Fruit fly (Drosophila melanogaster): ENCODE results near the gene Tengl2.

Tengl2 gene

DNA sequence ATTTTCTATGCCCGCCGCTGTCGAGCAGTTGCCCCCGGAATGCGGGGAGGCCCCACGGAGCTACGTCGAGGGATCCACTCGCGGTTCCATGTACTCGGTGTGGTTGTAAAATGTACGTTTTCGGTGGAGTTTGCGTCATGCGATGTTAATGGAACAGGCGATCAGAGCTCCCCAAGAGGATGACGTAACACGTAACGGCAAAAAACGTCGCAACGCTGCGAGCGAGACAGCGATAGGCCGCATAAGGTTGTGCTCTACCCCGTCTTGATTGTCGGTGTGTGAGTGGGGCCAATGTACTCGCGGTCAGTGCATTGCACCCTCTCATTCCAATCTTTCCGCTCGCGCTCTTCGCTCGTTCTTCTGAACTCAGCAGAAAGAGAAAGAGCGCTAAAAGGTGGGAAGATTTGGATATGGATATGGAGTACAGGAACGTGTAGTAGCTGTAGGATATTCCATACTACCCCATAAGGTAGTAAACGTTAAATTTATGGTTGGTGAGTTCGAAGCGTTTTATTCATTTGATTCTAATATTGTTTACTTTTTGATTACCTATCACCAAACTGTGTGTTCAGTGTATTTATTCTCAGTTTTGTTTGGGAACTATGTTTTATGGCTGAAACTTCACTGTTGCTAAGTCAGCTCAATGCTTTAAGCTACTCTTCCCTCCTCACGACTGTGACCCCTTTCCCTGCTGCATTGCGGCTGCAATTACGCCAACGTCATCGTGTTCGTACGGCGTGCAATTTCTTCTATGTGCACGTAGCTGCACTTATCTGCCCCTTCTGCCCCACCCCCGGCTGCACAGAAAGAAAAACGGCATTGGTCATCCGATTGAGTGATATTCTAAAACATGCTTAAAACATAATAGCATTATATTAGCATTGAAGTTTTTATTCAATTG lies 38.8 kb downstream of the Tengl2 start (continued):
- peak; percentile 67 for TF ChIP-seq Ets65A (GFP tag)
- TF ChIP-seq ftz-f1 (GFP tag; optimal IDR thresholded peaks at IDR 0.05) = peak; percentile 94
- no peak for TF ChIP-seq ara (GFP tag; IDR thresholded peaks at IDR 0.05)
- TF ChIP-seq kah (GFP tag; optimal IDR thresholded peaks at IDR 0.05) = peak; percentile 12
- peak; percentile 19 for TF ChIP-seq Nf-YB (GFP tag; optimal IDR thresholded peaks at IDR 0.05)
- TF ChIP-seq BtbVII (GFP tag; optimal IDR thresholded peaks at IDR 0.05) = no peak
- TF ChIP-seq usp (GFP tag; optimal IDR thresholded peaks at IDR 0.05) = peak; percentile 31
- peak; percentile 33 for TF ChIP-seq lbe (GFP tag; optimal IDR thresholded peaks at IDR 0.05)
- peak; percentile 98 for TF ChIP-seq CG9437 (GFP tag; optimal IDR thresholded peaks at IDR 0.05)
- peak; percentile 4 for TF ChIP-seq CG6254 (GFP tag; optimal IDR thresholded peaks at IDR 0.05)
- peak; percentile 82 for TF ChIP-seq CG13894 (tag; optimal IDR thresholded peaks at IDR 0.05)
- peak; percentile 64 for TF ChIP-seq Nf-YC (tag; optimal IDR thresholded peaks at IDR 0.05)
- TF ChIP-seq Eip74EF (GFP tag; optimal IDR thresholded peaks at IDR 0.05) = peak in 1 of 2 experiments; percentile 10
- peak; percentile 48 for TF ChIP-seq CG3163 (GFP tag; optimal IDR thresholded peaks at IDR 0.05)
- TF ChIP-seq CG15514 (GFP tag; optimal IDR thresholded peaks at IDR 0.05) = no peak
- TF ChIP-seq HLHmδ (GFP tag; optimal IDR thresholded peaks at IDR 0.05) = peak; percentile 63
- TF ChIP-seq Neu2 (GFP tag; optimal IDR thresholded peaks at IDR 0.05; ENCODE audit: borderline replicate concordance) = no peak

DNA sequence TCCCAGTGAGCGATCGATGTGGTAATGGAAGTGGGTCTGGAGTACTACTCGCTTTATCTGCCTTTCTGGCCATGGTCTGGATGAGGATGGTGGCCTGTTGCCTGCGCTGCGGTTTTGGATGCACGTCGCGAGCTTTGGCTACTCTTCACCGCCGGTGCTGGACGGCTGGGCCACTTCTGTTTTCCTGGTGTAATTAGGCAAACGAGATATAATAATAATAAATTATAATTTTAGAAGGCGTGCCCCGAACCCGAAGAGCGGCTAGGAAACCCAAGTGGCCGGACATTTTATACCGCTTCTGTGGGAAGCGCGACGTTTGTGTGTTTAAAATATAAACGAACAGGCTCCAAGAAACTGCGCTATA lies 39.8 kb downstream of the Tengl2 start:
- TF ChIP-seq CG10565 (GFP tag; optimal IDR thresholded peaks at IDR 0.05) (no peak), fd102C (GFP tag; optimal IDR thresholded peaks at IDR 0.05) (no peak), corto (GFP tag; optimal IDR thresholded peaks at IDR 0.05) (peak; percentile 69), nom (GFP tag; optimal IDR thresholded peaks at IDR 0.05) (peak; percentile 42)

DNA sequence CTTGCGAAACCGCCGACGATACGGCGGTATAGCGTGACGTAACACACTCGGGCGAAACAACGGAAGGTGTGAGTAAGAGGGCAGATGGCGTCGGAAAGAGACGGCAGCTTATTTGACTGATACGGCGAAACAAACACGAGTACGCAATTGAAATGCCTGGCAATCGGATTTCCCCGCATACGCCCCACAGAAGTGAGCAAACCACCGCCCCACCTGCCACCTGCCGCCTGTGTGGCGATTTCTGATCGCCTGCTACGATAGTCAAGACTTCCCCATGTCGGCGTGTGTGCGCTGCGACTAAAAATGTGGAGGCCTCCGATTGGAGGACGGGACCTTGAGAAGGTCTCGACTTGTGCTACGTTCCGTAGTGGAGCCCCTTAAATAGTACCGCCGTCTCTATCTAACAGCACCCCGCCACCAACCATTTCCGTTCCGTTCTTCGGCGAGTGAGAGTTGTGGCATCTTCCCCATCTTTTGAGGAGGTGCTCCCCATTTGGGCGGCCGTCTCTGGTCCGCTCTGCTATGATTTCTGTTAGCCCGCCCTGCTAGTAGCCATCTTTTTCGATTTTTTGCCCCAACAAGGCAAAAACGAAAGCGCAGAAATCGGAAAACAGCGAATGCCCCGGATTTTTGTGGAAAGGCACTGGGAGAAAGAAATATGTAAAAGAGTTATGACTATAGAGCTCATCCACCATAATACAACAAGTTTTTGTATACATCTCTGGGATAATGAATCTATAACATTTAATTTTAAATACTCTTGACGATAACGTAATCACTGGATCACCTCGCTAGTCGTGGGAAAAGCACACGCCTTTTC lies 40.4 kb downstream of the Tengl2 start:
- TF ChIP-seq Dll (GFP tag; IDR thresholded peaks at IDR 0.05; ENCODE audit: partially characterized antibody) = no peak
- TF ChIP-seq tio (GFP tag; optimal IDR thresholded peaks at IDR 0.05) = peak; percentile 60
- TF ChIP-seq CkIIα-i1 (GFP tag; IDR thresholded peaks at IDR 0.05) = no peak
- no peak for TF ChIP-seq Bgb (GFP tag; IDR thresholded peaks at IDR 0.05; ENCODE audit: partially characterized antibody)
- TF ChIP-seq gsb-n (tag; optimal IDR thresholded peaks at IDR 0.05) = peak; percentile 86
- TF ChIP-seq crp (GFP tag; optimal IDR thresholded peaks at IDR 0.05) = peak in 1 of 2 experiments; percentile 29
- no peak for TF ChIP-seq CG1024 (GFP tag; IDR thresholded peaks at IDR 0.05)
- TF ChIP-seq row (GFP tag; IDR thresholded peaks at IDR 0.05) = no peak
- peak in 1 of 2 experiments; percentile 73 for TF ChIP-seq Eip74EF (GFP tag; optimal IDR thresholded peaks at IDR 0.05)
- TF ChIP-seq caup (GFP tag; optimal IDR thresholded peaks at IDR 0.05; ENCODE audit: severe bottlenecking) = peak; percentile 75
- peak; percentile 82 for TF ChIP-seq CG15269 (tag; optimal IDR thresholded peaks at IDR 0.05)
- no peak for TF ChIP-seq CG5953 (GFP tag; IDR thresholded peaks at IDR 0.05)
- peak; percentile 43 for TF ChIP-seq CG5180 (GFP tag; optimal IDR thresholded peaks at IDR 0.05)
- TF ChIP-seq CG42726 (GFP tag; IDR thresholded peaks at IDR 0.05; ENCODE audit: partially characterized antibody) = no peak
- no peak for TF ChIP-seq hkb (optimal IDR thresholded peaks at IDR 0.05)
- no peak for TF ChIP-seq hkb (GFP tag; IDR thresholded peaks at IDR 0.05)
- TF ChIP-seq ap (GFP tag; IDR thresholded peaks at IDR 0.05) = no peak
- no peak for TF ChIP-seq amos (GFP tag; IDR thresholded peaks at IDR 0.05; ENCODE audit: partially characterized antibody)
- TF ChIP-seq az2 (GFP tag; optimal IDR thresholded peaks at IDR 0.05) = peak; percentile 87
- TF ChIP-seq Blimp-1 (GFP tag; optimal IDR thresholded peaks at IDR 0.05) = peak; percentile 86
- TF ChIP-seq CG6175 (GFP tag; IDR thresholded peaks at IDR 0.05) = no peak
- TF ChIP-seq slou (GFP tag; optimal IDR thresholded peaks at IDR 0.05) = no peak
- peak; percentile 80 for TF ChIP-seq gro (GFP tag; optimal IDR thresholded peaks at IDR 0.05)
